Worm (Caenorhabditis elegans) whole organism, mixed stage, embryonic: ENCODE measurements around the gene F09E5.3.

Experiments used
- sptf-1 ChIP-seq: sonication (generic microtip); optimal IDR thresholded peaks from 2 replicates; lab custom pipeline; 2017; ENCODE audit warnings: mild to moderate bottlenecking, missing genetic modification characterization, moderate library complexity, missing compliant biosample characterization
- unc-62 ChIP-seq: fragments of 150-350 bp; optimal IDR thresholded peaks from 2 replicates; lab custom pipeline; 2014; ENCODE audit warnings: missing biosample characterization, missing genetic modification reagents, missing genetic modification characterization

DNA sequence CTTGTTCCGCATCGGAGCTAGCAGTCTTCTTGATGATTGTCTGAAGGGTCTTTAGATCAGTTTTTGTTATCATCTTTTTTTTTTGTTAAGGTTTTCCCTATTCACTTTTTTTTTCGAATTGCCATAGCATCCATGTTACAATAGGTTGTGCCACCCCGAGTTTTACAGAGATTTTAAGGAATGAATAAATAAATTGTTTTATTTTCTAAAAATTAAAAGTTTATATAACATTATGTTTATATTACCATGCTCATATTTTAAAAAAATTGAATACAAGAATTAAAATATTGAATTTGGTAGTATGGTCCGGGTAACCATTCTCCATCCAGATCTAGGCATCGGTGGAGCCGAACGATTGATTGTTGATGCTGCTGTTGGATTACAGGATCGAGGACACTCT is 1.2 kb downstream of the F09E5.3 start, which contains the start of gene algn-2:
- TF ChIP-seq unc-62 (GFP tag; lab: Kevin White, UChicago) (no peak), sptf-1 (tag; lab: Kevin White, UChicago) (no peak)
